Worm (Caenorhabditis elegans): ENCODE data around the gene perm-1.

DNA sequence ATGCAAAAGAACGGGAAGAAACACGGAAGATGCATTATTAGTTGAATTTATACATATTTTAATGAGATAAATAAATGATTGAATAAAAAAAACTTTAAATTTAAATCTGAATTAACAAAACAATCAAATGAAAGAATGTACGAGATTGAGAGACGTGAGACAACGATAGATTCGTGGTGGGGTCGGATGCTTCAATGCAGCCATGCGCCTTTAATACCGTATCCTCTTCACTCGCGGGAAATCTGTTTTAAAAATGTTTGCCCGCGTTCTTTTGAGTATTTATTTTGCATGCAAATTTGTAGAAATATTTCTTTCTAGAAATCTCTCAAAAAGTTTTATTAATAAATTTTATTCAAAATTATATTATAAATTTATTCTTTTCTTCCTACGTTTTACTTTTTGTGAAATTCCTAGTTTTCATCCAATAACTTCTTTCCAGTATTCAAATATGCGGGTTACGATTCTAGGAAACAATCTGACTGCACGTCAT, at the start of gene perm-1:
- no peak for TF ChIP-seq fkh-10 (GFP tag; optimal IDR thresholded peaks at IDR 0.05)
- TF ChIP-seq ceh-45 (GFP tag; IDR thresholded peaks at IDR 0.05), result no peak
- no peak for TF ChIP-seq pha-4 (tag; optimal IDR thresholded peaks at IDR 0.05)
- no peak for TF ChIP-seq pqm-1 (tag; optimal IDR thresholded peaks at IDR 0.05)
- TF ChIP-seq hlh-13 (GFP tag; optimal IDR thresholded peaks at IDR 0.05), result no peak
- no peak for TF ChIP-seq elt-2 (tag; optimal IDR thresholded peaks at IDR 0.05)
- no peak for TF ChIP-seq nhr-11 (tag; optimal IDR thresholded peaks at IDR 0.05)
- no peak for TF ChIP-seq pax-1 (tag; optimal IDR thresholded peaks at IDR 0.05)
- TF ChIP-seq ceh-34 (tag; optimal IDR thresholded peaks at IDR 0.05), result no peak
- TF ChIP-seq lin-11 (tag; optimal IDR thresholded peaks at IDR 0.05), result no peak
- TF ChIP-seq ama-1 (optimal IDR thresholded peaks at IDR 0.05), result no peak

Data from whole organism, late embryonic.